Worm (Caenorhabditis elegans) whole organism, young adult: ENCODE data around the gene nhr-230.

ENCODE experiments used
- Y67H2A.10 ChIP-seq: fragments of 200-800 bp; sonication (Bioruptor generic); conservative IDR thresholded peaks from 2 replicates; pipeline ENCODE4 v1.3.6; 2022; ENCODE audit warnings: missing genetic modification reagents, missing genetic modification characterization, missing compliant biosample characterization
- attf-5 ChIP-seq: fragments of 200-800 bp; sonication (Bioruptor generic); optimal IDR thresholded peaks from 2 replicates; lab custom pipeline; 2018; ENCODE audit warnings: mild to moderate bottlenecking, missing genetic modification characterization, missing compliant biosample characterization
- cebp-1 ChIP-seq, 2 experiments: fragments of 200-800 bp in 1 of 2; sonication (Bioruptor generic) in 1 of 2; sonication (generic microtip) in 1 of 2; IDR thresholded peaks in 1 of 2; optimal IDR thresholded peaks in 1 of 2; 2 replicates each; pipeline versions ENCODE4 v1.3.6 to Lab custom; 2017 to 2022; ENCODE audit warnings: missing compliant biosample characterization in 2 of 2, missing genetic modification characterization in 2 of 2, mild to moderate bottlenecking in 1 of 2, missing genetic modification reagents in 1 of 2, moderate library complexity in 1 of 2
- hmg-1.2 ChIP-seq: fragments of 200-800 bp; sonication (Bioruptor generic); IDR thresholded peaks from 2 replicates; pipeline ENCODE4 v1.3.6; 2022; ENCODE audit warnings: missing genetic modification reagents, missing genetic modification characterization, missing compliant biosample characterization
- nhr-80 ChIP-seq: sonication (generic microtip); optimal IDR thresholded peaks from 2 replicates; lab custom pipeline; 2016; ENCODE audit warnings: missing genetic modification characterization, missing compliant biosample characterization

nhr-230 gene

DNA sequence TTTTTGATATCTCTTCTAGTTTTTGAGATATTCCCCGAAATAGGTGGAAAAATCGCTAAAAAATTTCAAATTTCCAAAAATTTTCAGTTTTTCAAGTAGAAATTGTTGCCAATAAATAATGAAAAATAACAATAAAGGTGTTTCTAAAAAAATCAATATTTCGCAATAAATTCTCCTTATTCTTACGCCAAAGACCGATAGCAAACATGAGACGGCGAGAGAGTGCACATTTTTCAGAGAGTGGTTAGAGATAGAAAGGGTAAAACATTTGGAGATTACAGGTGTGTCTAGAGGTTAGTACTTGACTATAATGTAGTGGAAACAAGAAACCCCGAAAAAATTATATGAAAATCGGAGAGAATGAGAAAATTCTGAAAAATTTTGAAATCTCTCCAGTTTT is 55.0 kb downstream of the nhr-230 start:
- TF ChIP-seq cebp-1 (GFP tag; IDR thresholded peaks at IDR 0.05; lab: Robert Waterston, UW) (peak; percentile 90), cebp-1 (tag; optimal IDR thresholded peaks at IDR 0.05; lab: Kevin White, UChicago) (peak; percentile 98), nhr-80 (tag; lab: Kevin White, UChicago) (peak; percentile 6), Y67H2A.10 (no peak), attf-5 (GFP tag; lab: Kevin White, UChicago) (peak; percentile 1), hmg-1.2 (GFP tag; lab: Robert Waterston, UW) (peak; percentile 71; the same call in 1 of the 2 replicates)
